Fruit fly (Drosophila melanogaster) whole organism, prepupa: ENCODE measurements around the gene Ilp1.
A peak's percentile ranks its signal among the peaks of the same experiment; 100 is the strongest.
"Not testable (repeated sequence)": the region's sequence is repeated elsewhere in the genome, so short reads cannot be mapped to it uniquely, and the experiment has no call there.

Experiments
- Blimp-1 ChIP-seq: fragments of 200-800 bp; sonication (Bioruptor generic); optimal IDR thresholded peaks from 3 replicates; lab custom pipeline; 2017; ENCODE audit warnings: missing biosample characterization, missing genetic modification characterization, mild to moderate bottlenecking, moderate library complexity, missing genetic modification reagents
- CG10631 ChIP-seq: fragments of 200-800 bp; sonication (Bioruptor generic); optimal IDR thresholded peaks from 2 replicates; lab custom pipeline; 2016; ENCODE audit warnings: missing biosample characterization, missing genetic modification characterization
- CG10669 ChIP-seq: fragments of 200-800 bp; sonication (Bioruptor generic); optimal IDR thresholded peaks from 3 replicates; lab custom pipeline; 2018; ENCODE audit warnings: missing biosample characterization, mild to moderate bottlenecking, missing genetic modification characterization, moderate library complexity
- CG11294 ChIP-seq: fragments of 200-800 bp; sonication (Bioruptor generic); IDR thresholded peaks from 2 replicates; pipeline ENCODE4 v1.3.6; 2022; ENCODE audit warnings: missing biosample characterization, missing genetic modification characterization
- CG11902 ChIP-seq: fragments of 200-800 bp; sonication (Bioruptor generic); optimal IDR thresholded peaks from 3 replicates; lab custom pipeline; 2016; ENCODE audit warnings: missing biosample characterization, missing genetic modification characterization
- CG15336 ChIP-seq: fragments of 200-800 bp; sonication (Bioruptor generic); IDR thresholded peaks from 2 replicates; pipeline ENCODE4 v1.3.6; 2022; ENCODE audit warnings: missing biosample characterization, missing genetic modification characterization
- CG1621 ChIP-seq: fragments of 200-800 bp; sonication (Bioruptor generic); optimal IDR thresholded peaks from 3 replicates; lab custom pipeline; 2018; ENCODE audit warnings: missing biosample characterization, mild to moderate bottlenecking, missing genetic modification characterization
- CG16779 ChIP-seq: fragments of 200-800 bp; sonication (Bioruptor generic); optimal IDR thresholded peaks from 3 replicates; lab custom pipeline; 2017; ENCODE audit warnings: missing biosample characterization, mild to moderate bottlenecking, missing genetic modification characterization
- CG3032 ChIP-seq: fragments of 200-800 bp; optimal IDR thresholded peaks from 2 replicates; lab custom pipeline; 2019; ENCODE audit warnings: missing biosample characterization, mild to moderate bottlenecking, missing genetic modification characterization, moderate library complexity
- CG34406 ChIP-seq: fragments of 200-800 bp; sonication (Bioruptor generic); optimal IDR thresholded peaks from 3 replicates; lab custom pipeline; 2016; ENCODE audit warnings: missing biosample characterization, missing genetic modification characterization
- CG3919 ChIP-seq: fragments of 200-800 bp; sonication (Bioruptor generic); optimal IDR thresholded peaks from 3 replicates; lab custom pipeline; 2016; ENCODE audit warnings: missing biosample characterization, missing genetic modification characterization
- CG6163 ChIP-seq: fragments of 200-800 bp; sonication (Bioruptor generic); IDR thresholded peaks from 3 replicates; pipeline ENCODE4 v1.3.6; 2022; ENCODE audit warnings: missing biosample characterization, missing genetic modification characterization
- CG6276 ChIP-seq: fragments of 200-800 bp; sonication (Bioruptor generic); optimal IDR thresholded peaks from 2 replicates; lab custom pipeline; 2017; ENCODE audit warnings: missing biosample characterization, mild to moderate bottlenecking, missing genetic modification characterization
- CG6808 ChIP-seq: fragments of 200-800 bp; sonication (Bioruptor generic); optimal IDR thresholded peaks from 3 replicates; lab custom pipeline; 2017; ENCODE audit warnings: missing biosample characterization, missing genetic modification characterization, mild to moderate bottlenecking, moderate library complexity, missing genetic modification reagents
- CG6854 ChIP-seq: fragments of 200-800 bp; sonication (Bioruptor generic); optimal IDR thresholded peaks from 2 replicates; lab custom pipeline; 2017; ENCODE audit warnings: missing biosample characterization, mild to moderate bottlenecking, missing genetic modification characterization
- CG7368 ChIP-seq: fragments of 200-800 bp; sonication (Bioruptor generic); optimal IDR thresholded peaks from 3 replicates; lab custom pipeline; 2016; ENCODE audit warnings: missing biosample characterization, missing genetic modification characterization
- CG8319 ChIP-seq: fragments of 200-800 bp; sonication (Bioruptor generic); optimal IDR thresholded peaks from 3 replicates; lab custom pipeline; 2016; ENCODE audit warnings: missing biosample characterization, missing genetic modification characterization
- CG8632 ChIP-seq: fragments of 200-800 bp; sonication (Bioruptor generic); optimal IDR thresholded peaks from 3 replicates; lab custom pipeline; 2016; ENCODE audit warnings: missing biosample characterization, missing genetic modification characterization
- Eip78C ChIP-seq: fragments of 200-800 bp; sonication (Bioruptor generic); peaks from one replicate; lab custom pipeline; 2016; ENCODE audit warnings: missing biosample characterization, missing genetic modification characterization
- Eip93F ChIP-seq: fragments of 200-800 bp; sonication (Bioruptor generic); optimal IDR thresholded peaks from 2 replicates; lab custom pipeline; 2016; ENCODE audit warnings: missing biosample characterization, mild to moderate bottlenecking, missing genetic modification characterization
- Ets96B ChIP-seq: fragments of 200-800 bp; optimal IDR thresholded peaks from 2 replicates; lab custom pipeline; 2019; ENCODE audit warnings: missing biosample characterization, mild to moderate bottlenecking, missing genetic modification characterization, moderate library complexity
- Hr38 ChIP-seq: sonication (Bioruptor generic); optimal IDR thresholded peaks from 2 replicates; lab custom pipeline; 2016; ENCODE audit warnings: missing biosample characterization, missing genetic modification characterization
- Hr39 ChIP-seq: fragments of 200-800 bp; sonication (Bioruptor generic); optimal IDR thresholded peaks from 2 replicates; lab custom pipeline; 2016; ENCODE audit warnings: missing biosample characterization, missing genetic modification characterization
- Hr4 ChIP-seq: fragments of 200-800 bp; sonication (Bioruptor generic); optimal IDR thresholded peaks from 3 replicates; lab custom pipeline; 2016; ENCODE audit warnings: missing biosample characterization, missing genetic modification characterization
- Lpt ChIP-seq: fragments of 200-800 bp; sonication (Bioruptor generic); optimal IDR thresholded peaks from 3 replicates; lab custom pipeline; 2016; ENCODE audit warnings: missing biosample characterization, missing genetic modification characterization
- Met ChIP-seq: fragments of 200-800 bp; sonication (Bioruptor generic); optimal IDR thresholded peaks from 3 replicates; lab custom pipeline; 2016; ENCODE audit warnings: missing biosample characterization, missing genetic modification characterization
- OdsH ChIP-seq: fragments of 200-800 bp; sonication (Bioruptor generic); optimal IDR thresholded peaks from 3 replicates; lab custom pipeline; 2016; ENCODE audit warnings: missing biosample characterization, missing genetic modification characterization
- Smox ChIP-seq: fragments of 200-800 bp; sonication (Bioruptor generic); optimal IDR thresholded peaks from 3 replicates; lab custom pipeline; 2016; ENCODE audit warnings: missing biosample characterization, missing genetic modification characterization
- Sox15 ChIP-seq: fragments of 200-800 bp; sonication (Bioruptor generic); optimal IDR thresholded peaks from 3 replicates; lab custom pipeline; 2016; ENCODE audit warnings: missing biosample characterization, missing genetic modification characterization
- dac ChIP-seq: fragments of 200-800 bp; sonication (Bioruptor generic); optimal IDR thresholded peaks from 2 replicates; lab custom pipeline; 2017; ENCODE audit warnings: missing biosample characterization, mild to moderate bottlenecking, missing genetic modification characterization
- dsx ChIP-seq: fragments of 200-800 bp; optimal IDR thresholded peaks from 3 replicates; lab custom pipeline; 2019; ENCODE audit warnings: missing biosample characterization, mild to moderate bottlenecking, missing genetic modification characterization, moderate library complexity; ENCODE audit not compliant: poor library complexity, severe bottlenecking
- eg ChIP-seq: fragments of 200-800 bp; sonication (Bioruptor generic); IDR thresholded peaks from 3 replicates; pipeline ENCODE4 v1.3.6; 2022; ENCODE audit warnings: missing biosample characterization, missing genetic modification characterization
- esn ChIP-seq: fragments of 200-800 bp; sonication (Bioruptor generic); optimal IDR thresholded peaks from 2 replicates; lab custom pipeline; 2016; ENCODE audit warnings: missing biosample characterization, mild to moderate bottlenecking, missing genetic modification characterization, moderate library complexity
- fd59A ChIP-seq: fragments of 200-800 bp; sonication (Bioruptor generic); optimal IDR thresholded peaks from 2 replicates; lab custom pipeline; 2017; ENCODE audit warnings: missing biosample characterization, mild to moderate bottlenecking, missing genetic modification characterization, missing genetic modification reagents
- fd85E ChIP-seq: fragments of 200-800 bp; sonication (Bioruptor generic); optimal IDR thresholded peaks from 3 replicates; lab custom pipeline; 2016; ENCODE audit warnings: missing biosample characterization, missing genetic modification characterization
- fkh ChIP-seq: fragments of 200-800 bp; sonication (Bioruptor generic); optimal IDR thresholded peaks from 3 replicates; lab custom pipeline; 2017; ENCODE audit warnings: missing biosample characterization, mild to moderate bottlenecking, missing genetic modification characterization, moderate library complexity
- net ChIP-seq: fragments of 200-800 bp; sonication (Bioruptor generic); optimal IDR thresholded peaks from 3 replicates; lab custom pipeline; 2016; ENCODE audit warnings: missing biosample characterization, missing genetic modification characterization
- pdm3 ChIP-seq: fragments of 200-800 bp; sonication (Bioruptor generic); optimal IDR thresholded peaks from 3 replicates; lab custom pipeline; 2016; ENCODE audit warnings: missing biosample characterization, missing genetic modification characterization
- salr ChIP-seq, 2 experiments: fragments of 200-800 bp; sonication (Bioruptor generic); optimal IDR thresholded peaks; 3 replicates each; lab custom pipeline; 2016 to 2018; ENCODE audit warnings: missing biosample characterization in 2 of 2, missing genetic modification characterization in 2 of 2, mild to moderate bottlenecking in 1 of 2
- spab ChIP-seq: fragments of 200-800 bp; sonication (Bioruptor generic); optimal IDR thresholded peaks from 2 replicates; lab custom pipeline; 2017; ENCODE audit warnings: missing biosample characterization, mild to moderate bottlenecking, missing genetic modification characterization, missing genetic modification reagents
- ss ChIP-seq, 2 experiments: fragments of 200-800 bp; sonication (Bioruptor generic); optimal IDR thresholded peaks; 2 replicates in 1 of 2; 3 replicates in 1 of 2; lab custom pipeline; 2017 to 2018; ENCODE audit warnings: mild to moderate bottlenecking in 2 of 2, missing biosample characterization in 2 of 2, missing genetic modification characterization in 2 of 2, moderate library complexity in 1 of 2
- vri ChIP-seq: fragments of 200-800 bp; sonication (Bioruptor generic); optimal IDR thresholded peaks from 3 replicates; lab custom pipeline; 2016; ENCODE audit warnings: missing biosample characterization, mild to moderate bottlenecking, missing genetic modification characterization

The Ilp1 gene

DNA sequence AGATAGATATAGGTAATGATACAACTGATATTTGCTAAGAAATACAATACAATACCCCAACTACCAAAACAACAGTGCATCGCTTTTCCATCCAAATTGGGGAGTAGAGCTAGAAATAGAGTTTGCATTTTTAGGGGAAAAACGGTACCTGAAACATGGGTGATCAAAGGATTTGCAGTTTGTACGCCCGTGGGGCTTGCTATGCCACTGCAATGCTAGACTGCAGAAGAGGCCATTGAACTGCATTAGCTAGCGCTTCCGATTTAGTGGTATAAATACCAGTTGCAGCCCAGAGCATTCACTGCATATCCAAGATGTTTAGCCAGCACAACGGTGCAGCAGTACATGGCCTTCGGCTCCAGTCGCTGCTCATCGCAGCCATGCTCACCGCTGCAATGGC, at the start of gene Ilp1:
TSS of gene Ilp1 (plus strand) at position 301 of the 400 bp plus-strand sequence.
- TF ChIP-seq CG16779; fkh; CG11902 (GFP tag; lab: Kevin White, UChicago): not testable (repeated sequence)

DNA sequence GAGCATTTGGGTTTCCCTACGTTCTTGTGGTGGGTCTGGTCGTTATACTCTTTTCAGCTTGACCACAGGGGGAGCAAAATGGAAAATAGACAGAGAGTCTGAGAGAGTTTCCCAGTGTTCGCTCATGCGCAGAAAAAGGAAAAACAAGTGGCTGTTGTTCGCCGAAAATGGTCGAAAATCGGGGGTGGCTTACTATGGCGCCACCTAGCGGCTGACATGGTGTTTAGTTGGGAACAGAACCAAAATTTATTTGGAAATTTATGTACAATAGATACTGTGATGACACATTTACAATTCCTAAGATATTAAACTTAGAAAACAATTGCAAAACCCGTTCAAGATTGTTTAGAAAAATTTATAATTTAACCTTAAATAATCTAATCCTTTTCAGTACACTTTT, 46.6 kb upstream of the Ilp1 start:
- TF ChIP-seq CG6276 (GFP tag; lab: Kevin White, UChicago) (no peak), fd85E (GFP tag; lab: Kevin White, UChicago) (no peak), CG6808 (GFP tag; lab: Kevin White, UChicago) (no peak), Lpt (GFP tag; lab: Kevin White, UChicago) (no peak), Eip78C (GFP tag; lab: Kevin White, UChicago) (no peak), fd59A (GFP tag; lab: Kevin White, UChicago) (no peak), CG16779 (no peak), dsx (no peak), CG10669 (GFP tag; lab: Kevin White, UChicago) (no peak), CG3032 (no peak), CG8632 (no peak), CG7368 (no peak), CG11902 (GFP tag; lab: Kevin White, UChicago) (no peak), Smox (no peak)
- TF ChIP-seq, all 60 proteins: peak for 0

DNA sequence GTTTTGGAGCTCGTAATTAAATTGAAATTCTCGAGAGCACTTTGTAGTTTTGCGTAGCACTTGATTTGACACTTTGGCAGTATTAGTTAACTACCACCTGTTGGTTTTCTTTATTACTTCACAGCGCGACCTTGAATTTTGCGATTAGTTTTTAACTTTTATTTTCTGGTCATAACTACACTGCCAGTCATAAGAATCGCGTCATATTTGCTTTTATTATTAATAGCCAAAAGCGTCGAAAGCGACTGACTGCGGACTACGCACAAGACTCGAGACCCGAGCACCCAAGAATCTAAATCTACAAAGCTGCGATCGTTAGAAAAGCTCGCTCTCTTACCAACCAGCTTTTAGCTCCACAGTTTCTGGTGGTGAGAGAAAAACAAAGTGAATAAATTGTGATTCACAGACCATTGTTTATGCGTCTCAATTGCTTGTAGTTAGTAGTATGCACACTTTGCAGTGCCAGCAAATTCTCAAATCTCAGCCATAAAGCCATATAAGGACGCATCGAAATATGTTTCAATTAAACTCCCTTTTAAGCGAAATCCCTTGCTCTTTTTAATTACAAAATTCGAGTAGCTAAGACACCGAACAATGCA, 38.0 kb upstream of the Ilp1 start, which contains the start of gene CG42268:
TSS of gene CG42268 (minus strand) at position 245 of the 599 bp plus-strand sequence.
- TF ChIP-seq salr (GFP tag; optimal IDR thresholded peaks at IDR 0.05; lab: Kevin White, UChicago) (no peak), vri (GFP tag; lab: Kevin White, UChicago) (no peak), fd59A (GFP tag; lab: Kevin White, UChicago) (no peak), CG34406 (no peak), Met (GFP tag; lab: Kevin White, UChicago) (no peak), CG6276 (GFP tag; lab: Kevin White, UChicago) (no peak), Blimp-1 (GFP tag; lab: Kevin White, UChicago) (no peak), Eip78C (GFP tag; lab: Kevin White, UChicago) (peak; percentile 17), CG6854 (GFP tag; lab: Kevin White, UChicago) (no peak), CG11294 (GFP tag; lab: Robert Waterston, UW) (no peak), CG6163 (no peak), spab (GFP tag; lab: Kevin White, UChicago) (no peak), fkh (peak; percentile 59), Smox (no peak), eg (no peak)

DNA sequence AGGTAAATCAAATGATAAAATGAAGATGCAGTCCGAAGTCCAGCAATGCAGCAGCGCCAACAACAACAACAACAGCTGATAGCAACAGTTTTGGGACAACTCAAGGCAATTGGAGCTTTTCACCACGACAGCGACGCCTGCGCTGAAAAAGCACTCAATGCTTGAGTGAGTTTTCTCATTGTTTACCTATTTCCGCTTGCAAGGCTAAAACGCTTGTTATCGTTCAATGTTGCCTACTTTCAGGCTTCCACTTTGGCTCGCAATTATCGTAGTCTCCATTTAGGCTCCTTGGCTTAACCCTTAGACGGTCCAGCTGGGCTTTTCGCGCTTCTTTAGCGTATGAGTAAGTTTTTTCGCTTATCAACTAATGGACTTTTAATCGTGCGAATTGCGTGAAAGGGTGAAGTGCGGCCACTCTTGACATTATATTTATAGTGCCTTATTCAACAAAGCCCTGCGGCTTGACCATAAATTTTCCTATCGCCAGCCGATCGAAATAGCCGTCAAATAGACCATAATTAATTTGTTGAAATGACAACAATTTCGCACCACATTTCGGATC, 36.1 kb upstream of the Ilp1 start:
- TF ChIP-seq CG6163 (0 out of 3 replicates have a peak, but pooled peaks have one; percentile 33), CG1621 (no peak), Hr38 (GFP tag; lab: Kevin White, UChicago) (no peak), CG7368 (no peak), CG8632 (no peak), Sox15 (GFP tag; lab: Kevin White, UChicago) (no peak), CG3919 (GFP tag; lab: Kevin White, UChicago) (peak; percentile 48), CG15336 (GFP tag; lab: Robert Waterston, UW) (peak; percentile 56; the same call in 1 of the 2 replicates), CG6276 (GFP tag; lab: Kevin White, UChicago) (peak; percentile 75), dac (GFP tag; lab: Kevin White, UChicago) (no peak), net (GFP tag; lab: Kevin White, UChicago) (peak; percentile 44), ss (GFP tag; optimal IDR thresholded peaks at IDR 0.05; lab: Kevin White, UChicago) (peak; percentile 4 to 35), salr (GFP tag; optimal IDR thresholded peaks at IDR 0.05; lab: Kevin White, UChicago) (no peak), esn (GFP tag; lab: Kevin White, UChicago) (no peak), Ets96B (tag; lab: Kevin White, UChicago) (no peak), spab (GFP tag; lab: Kevin White, UChicago) (no peak), CG8319 (GFP tag; lab: Kevin White, UChicago) (no peak), CG3032 (no peak), eg (no peak), CG6854 (GFP tag; lab: Kevin White, UChicago) (peak; percentile 36), Hr39 (GFP tag; lab: Kevin White, UChicago) (no peak), Eip78C (GFP tag; lab: Kevin White, UChicago) (peak; percentile 87), Eip93F (no peak), fkh (peak; percentile 85), OdsH (GFP tag; lab: Kevin White, UChicago) (no peak), vri (GFP tag; lab: Kevin White, UChicago) (peak; percentile 25), Smox (no peak), Hr4 (GFP tag; lab: Kevin White, UChicago) (no peak), pdm3 (GFP tag; lab: Kevin White, UChicago) (no peak), CG10631 (GFP tag; lab: Kevin White, UChicago) (no peak)
